Worm (Caenorhabditis elegans): ENCODE data around the gene egl-10.

DNA sequence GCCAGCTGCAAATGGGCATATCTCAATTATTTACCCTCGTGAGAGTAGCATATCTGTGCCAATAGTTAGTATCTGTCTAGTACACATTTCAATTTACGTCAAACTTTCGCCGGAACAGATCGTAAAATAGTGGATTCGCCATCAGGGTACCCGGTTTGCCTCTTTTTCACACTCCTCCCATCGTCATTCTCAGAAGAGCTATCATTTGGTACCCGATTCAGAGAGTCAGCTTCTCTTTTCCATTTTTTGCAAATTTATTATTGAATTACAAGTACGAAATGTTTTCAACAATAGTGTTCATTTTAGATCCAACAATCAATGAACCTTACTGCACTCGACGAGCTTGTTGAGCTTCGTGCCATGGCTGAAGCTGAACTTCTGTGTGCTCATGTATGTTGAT, 33.8 kb downstream of the egl-10 start, which contains the start of gene C54D10.5:
- TF ChIP-seq hlh-15 (tag; optimal IDR thresholded peaks at IDR 0.05), result no peak
- TF ChIP-seq tbx-2 (tag; optimal IDR thresholded peaks at IDR 0.05), result no peak
- TF ChIP-seq pha-4 (tag; optimal IDR thresholded peaks at IDR 0.05), result no peak
- no peak for TF ChIP-seq zip-5 (tag; optimal IDR thresholded peaks at IDR 0.05)
- TF ChIP-seq K09A11.1 (tag; optimal IDR thresholded peaks at IDR 0.05; ENCODE audit: insufficient read depth), result no peak
- TF ChIP-seq sox-4 (tag; optimal IDR thresholded peaks at IDR 0.05), result no peak
- TF ChIP-seq dmd-4 (tag; optimal IDR thresholded peaks at IDR 0.05; ENCODE audit: borderline replicate concordance), result no peak
- TF ChIP-seq ama-1 (optimal IDR thresholded peaks at IDR 0.05), result no peak
- no peak for TF ChIP-seq unc-55 (GFP tag; optimal IDR thresholded peaks at IDR 0.05)
- TF ChIP-seq ztf-16 (tag; optimal IDR thresholded peaks at IDR 0.05), result no peak
- TF ChIP-seq elt-4 (tag; optimal IDR thresholded peaks at IDR 0.05), result no peak
- no peak for TF ChIP-seq C08G9.2 (tag; optimal IDR thresholded peaks at IDR 0.05)
